Fruit fly (Drosophila melanogaster) whole organism, embryonic: ENCODE results near the gene CG7006.
A peak's percentile ranks its signal among the peaks of the same experiment; 100 is the strongest.

Source experiments
- B-H2 ChIP-seq: fragments of 200-800 bp; sonication (Bioruptor generic); optimal IDR thresholded peaks from 2 replicates; lab custom pipeline; 2018; ENCODE audit warnings: missing biosample characterization, mild to moderate bottlenecking, missing genetic modification characterization
- CG10321 ChIP-seq: fragments of 200-800 bp; sonication (Bioruptor generic); IDR thresholded peaks from 2 replicates; pipeline ENCODE4 v1.3.6; 2022; ENCODE audit warnings: missing biosample characterization, missing genetic modification characterization
- CG11398 ChIP-seq: fragments of 200-800 bp; sonication (Bioruptor generic); optimal IDR thresholded peaks from 2 replicates; lab custom pipeline; 2016; ENCODE audit warnings: missing biosample characterization, missing genetic modification characterization
- CG11560 ChIP-seq: fragments of 200-800 bp; sonication (Bioruptor generic); IDR thresholded peaks from 3 replicates; pipeline ENCODE4 v1.3.6; 2022; ENCODE audit warnings: missing biosample characterization, missing genetic modification characterization
- CG12104 ChIP-seq: fragments of 200-800 bp; sonication (Bioruptor generic); optimal IDR thresholded peaks from 3 replicates; lab custom pipeline; 2016; ENCODE audit warnings: missing biosample characterization, missing genetic modification characterization
- CG13775 ChIP-seq: fragments of 200-800 bp; sonication (Bioruptor generic); optimal IDR thresholded peaks from 3 replicates; lab custom pipeline; 2017; ENCODE audit warnings: missing biosample characterization, mild to moderate bottlenecking, missing genetic modification characterization
- CG14860 ChIP-seq: fragments of 200-800 bp; sonication (Bioruptor generic); IDR thresholded peaks from 3 replicates; pipeline ENCODE4 v1.3.6; 2022; ENCODE audit warnings: missing biosample characterization, missing genetic modification characterization; ENCODE audit not compliant: partially characterized antibody
- CG15479 ChIP-seq: fragments of 200-800 bp; sonication (Bioruptor generic); optimal IDR thresholded peaks from 3 replicates; lab custom pipeline; 2019; ENCODE audit warnings: missing biosample characterization, mild to moderate bottlenecking, missing genetic modification characterization, moderate library complexity
- CG1603 ChIP-seq: fragments of 200-800 bp; sonication (Bioruptor generic); optimal IDR thresholded peaks from 2 replicates; lab custom pipeline; 2019; ENCODE audit warnings: missing biosample characterization, mild to moderate bottlenecking, missing genetic modification characterization, moderate library complexity
- CG16815 ChIP-seq: fragments of 200-800 bp; sonication (Bioruptor generic); optimal IDR thresholded peaks from 3 replicates; lab custom pipeline; 2017; ENCODE audit warnings: missing biosample characterization, mild to moderate bottlenecking, missing genetic modification characterization
- CG31365 ChIP-seq: fragments of 200-800 bp; sonication (Bioruptor generic); optimal IDR thresholded peaks from 2 replicates; lab custom pipeline; 2018; ENCODE audit warnings: missing biosample characterization, mild to moderate bottlenecking, missing genetic modification characterization
- CG43689 ChIP-seq: fragments of 200-800 bp; sonication (Bioruptor generic); IDR thresholded peaks from 2 replicates; pipeline ENCODE4 v1.3.6; 2022; ENCODE audit warnings: missing biosample characterization, missing genetic modification characterization
- CG6791 ChIP-seq: fragments of 200-800 bp; sonication (Bioruptor generic); IDR thresholded peaks from 3 replicates; pipeline ENCODE4 v1.3.6; 2022; ENCODE audit warnings: missing biosample characterization, missing genetic modification characterization; ENCODE audit not compliant: partially characterized antibody
- CG6854 ChIP-seq: fragments of 200-800 bp; sonication (Bioruptor generic); optimal IDR thresholded peaks from 3 replicates; lab custom pipeline; 2017; ENCODE audit warnings: missing biosample characterization, mild to moderate bottlenecking, missing genetic modification characterization
- CG7271 ChIP-seq: fragments of 200-800 bp; sonication (Bioruptor generic); optimal IDR thresholded peaks from 2 replicates; lab custom pipeline; 2018; ENCODE audit warnings: missing biosample characterization, mild to moderate bottlenecking, missing genetic modification characterization, moderate library complexity
- CHES-1-like ChIP-seq: fragments of 200-800 bp; sonication (Bioruptor generic); optimal IDR thresholded peaks from 2 replicates; lab custom pipeline; 2016; ENCODE audit warnings: missing biosample characterization, missing genetic modification characterization
- Dad ChIP-seq: fragments of 200-800 bp; sonication (Bioruptor generic); optimal IDR thresholded peaks from 3 replicates; lab custom pipeline; 2016; ENCODE audit warnings: missing biosample characterization, missing genetic modification characterization
- Dfd ChIP-seq, 2 experiments: fragments of >200 bp; optimal IDR thresholded peaks; 2 replicates each; lab custom pipeline; 2017; ENCODE audit warnings: missing biosample characterization in 2 of 2, missing genetic modification characterization in 2 of 2
- Doc2 ChIP-seq: fragments of 200-800 bp; sonication (Bioruptor generic); IDR thresholded peaks from 2 replicates; pipeline ENCODE4 v1.3.6; 2022; ENCODE audit warnings: missing biosample characterization, missing genetic modification characterization
- Ets97D ChIP-seq: fragments of 200-800 bp; sonication (Bioruptor generic); optimal IDR thresholded peaks from 3 replicates; lab custom pipeline; 2016; ENCODE audit warnings: missing biosample characterization, missing genetic modification characterization
- Fer2 ChIP-seq: fragments of 200-800 bp; sonication (Bioruptor generic); optimal IDR thresholded peaks from 2 replicates; lab custom pipeline; 2018; ENCODE audit warnings: missing biosample characterization, mild to moderate bottlenecking, missing genetic modification characterization, moderate library complexity
- Gsc ChIP-seq: fragments of 200-800 bp; sonication (Bioruptor generic); IDR thresholded peaks from 2 replicates; pipeline ENCODE4 v1.3.6; 2022; ENCODE audit warnings: missing biosample characterization, missing genetic modification characterization
- Hr78 ChIP-seq, 2 experiments: fragments of 200-800 bp in 1 of 2; fragments of >200 bp in 1 of 2; sonication (Bioruptor generic) in 1 of 2; optimal IDR thresholded peaks; 2 replicates each; lab custom pipeline; 2017 to 2019; ENCODE audit warnings: missing biosample characterization in 2 of 2, missing genetic modification characterization in 2 of 2, mild to moderate bottlenecking in 1 of 2, moderate library complexity in 1 of 2
- Kr ChIP-seq: fragments of 200-800 bp; sonication (Bioruptor generic); optimal IDR thresholded peaks from 2 replicates; lab custom pipeline; 2017; ENCODE audit warnings: missing biosample characterization, mild to moderate bottlenecking, missing genetic modification characterization
- Max ChIP-seq: fragments of 200-800 bp; sonication (Bioruptor generic); optimal IDR thresholded peaks from 2 replicates; lab custom pipeline; 2016; ENCODE audit warnings: missing biosample characterization, mild to moderate bottlenecking, missing genetic modification characterization
- NFAT ChIP-seq: fragments of 200-800 bp; sonication (Bioruptor generic); IDR thresholded peaks from 2 replicates; pipeline ENCODE4 v1.3.6; 2022; ENCODE audit warnings: missing biosample characterization, missing genetic modification characterization
- Poxn ChIP-seq: fragments of 200-800 bp; sonication (Bioruptor generic); IDR thresholded peaks from 2 replicates; pipeline ENCODE4 v1.3.6; 2022; ENCODE audit warnings: missing biosample characterization, missing genetic modification characterization
- Side ChIP-seq: fragments of 200-800 bp; sonication (Bioruptor generic); optimal IDR thresholded peaks from 2 replicates; lab custom pipeline; 2016; ENCODE audit warnings: missing biosample characterization, missing genetic modification characterization
- Usf ChIP-seq: fragments of 200-800 bp; sonication (Bioruptor generic); optimal IDR thresholded peaks from 2 replicates; lab custom pipeline; 2017; ENCODE audit warnings: missing genotype, missing biosample characterization, missing genetic modification characterization
- Xbp1 ChIP-seq: fragments of 200-800 bp; sonication (Bioruptor generic); optimal IDR thresholded peaks from 3 replicates; lab custom pipeline; 2016; ENCODE audit warnings: missing biosample characterization, mild to moderate bottlenecking, missing genetic modification characterization
- amos ChIP-seq: fragments of 200-800 bp; sonication (Bioruptor generic); IDR thresholded peaks from 2 replicates; pipeline ENCODE4 v1.3.6; 2022; ENCODE audit warnings: missing biosample characterization, missing genetic modification characterization; ENCODE audit not compliant: partially characterized antibody
- bcd ChIP-seq: fragments of 200-800 bp; sonication (Bioruptor generic); optimal IDR thresholded peaks from 2 replicates; lab custom pipeline; 2017; ENCODE audit warnings: missing biosample characterization, mild to moderate bottlenecking, missing genetic modification characterization
- cwo ChIP-seq: fragments of 200-800 bp; sonication (Bioruptor generic); optimal IDR thresholded peaks from 3 replicates; lab custom pipeline; 2017; ENCODE audit warnings: missing biosample characterization, missing genetic modification characterization, mild to moderate bottlenecking, moderate library complexity, missing genetic modification reagents
- dm ChIP-seq: fragments of 200-800 bp; sonication (Bioruptor generic); optimal IDR thresholded peaks from 3 replicates; lab custom pipeline; 2016; ENCODE audit warnings: missing biosample characterization, missing genetic modification characterization
- emc ChIP-seq: fragments of 200-800 bp; sonication (Bioruptor generic); optimal IDR thresholded peaks from 2 replicates; lab custom pipeline; 2016; ENCODE audit warnings: missing biosample characterization, missing genetic modification characterization
- ems ChIP-seq: fragments of 200-800 bp; sonication (Bioruptor generic); optimal IDR thresholded peaks from 3 replicates; lab custom pipeline; 2016; ENCODE audit warnings: missing biosample characterization, missing genetic modification characterization
- eyg ChIP-seq: fragments of 200-800 bp; sonication (Bioruptor generic); optimal IDR thresholded peaks from 3 replicates; lab custom pipeline; 2016; ENCODE audit warnings: missing biosample characterization, missing genetic modification characterization
- fru ChIP-seq: fragments of >200 bp; optimal IDR thresholded peaks from 2 replicates; lab custom pipeline; 2017
- gsb ChIP-seq: fragments of 200-800 bp; sonication (Bioruptor generic); IDR thresholded peaks from 2 replicates; pipeline ENCODE4 v1.3.6; 2022; ENCODE audit warnings: missing biosample characterization, missing genetic modification characterization
- gsb-n ChIP-seq: fragments of 200-800 bp; sonication (Bioruptor generic); optimal IDR thresholded peaks from 3 replicates; lab custom pipeline; 2018; ENCODE audit warnings: missing biosample characterization, mild to moderate bottlenecking, missing genetic modification characterization
- hb ChIP-seq: fragments of 200-800 bp; sonication (Bioruptor generic); IDR thresholded peaks from 3 replicates; pipeline ENCODE4 v1.3.6; 2022; ENCODE audit warnings: missing biosample characterization, missing genetic modification characterization; ENCODE audit not compliant: partially characterized antibody
- inv ChIP-seq: fragments of 200-800 bp; sonication (Bioruptor generic); IDR thresholded peaks from 2 replicates; pipeline ENCODE4 v1.3.6; 2022; ENCODE audit warnings: missing biosample characterization, missing genetic modification characterization; ENCODE audit not compliant: partially characterized antibody
- nerfin-1 ChIP-seq: fragments of 200-800 bp; sonication (Bioruptor generic); optimal IDR thresholded peaks from 3 replicates; lab custom pipeline; 2019; ENCODE audit warnings: missing biosample characterization, mild to moderate bottlenecking, missing genetic modification characterization, moderate library complexity
- nom ChIP-seq: fragments of 200-800 bp; sonication (Bioruptor generic); optimal IDR thresholded peaks from 2 replicates; lab custom pipeline; 2017; ENCODE audit warnings: missing biosample characterization, missing genetic modification characterization, mild to moderate bottlenecking, moderate library complexity, missing genetic modification reagents
- pita ChIP-seq: fragments of 200-800 bp; sonication (Bioruptor generic); optimal IDR thresholded peaks from 2 replicates; lab custom pipeline; 2017; ENCODE audit warnings: missing biosample characterization, mild to moderate bottlenecking, missing genetic modification characterization
- pnt ChIP-seq: fragments of 200-800 bp; sonication (Bioruptor generic); optimal IDR thresholded peaks from 3 replicates; lab custom pipeline; 2016; ENCODE audit warnings: missing biosample characterization, missing genetic modification characterization
- row ChIP-seq: fragments of 200-800 bp; sonication (Bioruptor generic); IDR thresholded peaks from 3 replicates; pipeline ENCODE4 v1.3.6; 2022; ENCODE audit warnings: missing biosample characterization, missing genetic modification characterization
- wdn ChIP-seq: fragments of 200-800 bp; sonication (Bioruptor generic); IDR thresholded peaks from 2 replicates; pipeline ENCODE4 v1.3.6; 2022; ENCODE audit warnings: missing biosample characterization, missing genetic modification characterization

CG7006 gene

DNA sequence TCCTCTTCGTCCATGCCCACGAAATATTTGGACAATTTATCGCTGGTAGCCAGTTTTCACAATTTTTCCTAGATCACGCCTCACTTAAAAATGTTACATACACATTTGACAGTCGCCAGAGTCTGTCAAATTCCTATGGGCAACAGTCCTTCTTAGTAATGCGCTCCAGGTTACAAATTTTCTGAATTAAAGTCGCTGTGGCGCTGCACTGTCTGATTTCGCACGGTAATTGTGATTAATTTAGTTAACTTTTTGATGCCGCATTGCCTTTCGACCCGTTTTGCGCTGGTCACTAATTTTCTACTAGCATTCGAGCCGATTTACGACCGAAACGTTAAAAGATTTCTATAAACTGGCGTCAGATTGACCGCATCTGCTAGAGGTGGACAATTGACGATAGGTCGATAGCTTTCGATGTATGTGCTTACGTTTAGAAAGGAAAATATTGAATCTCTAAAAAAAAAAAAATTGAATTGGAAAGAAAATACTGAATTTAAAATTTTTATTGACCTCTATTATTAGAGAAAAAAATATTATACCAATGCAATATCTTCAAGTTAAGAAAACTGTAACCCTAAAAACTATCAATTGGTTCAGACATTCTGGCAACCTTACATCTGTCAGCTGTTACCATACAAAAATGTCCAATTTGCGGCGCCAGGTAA, 36.7 kb upstream of the CG7006 start, which contains the start of the genes lili and CG34150 (continued):
- TF ChIP-seq CG6854 (GFP tag; lab: Kevin White, UChicago) (no peak), CG16815 (GFP tag; lab: Kevin White, UChicago) (peak; percentile 7), gsb-n (tag; lab: Kevin White, UChicago) (peak; percentile 43), CG11398 (no peak), Usf (GFP tag; lab: Kevin White, UChicago) (no peak), Xbp1 (peak; percentile 84), CG11560 (tag; lab: Robert Waterston, UW) (peak; percentile 60; the same call in 1 of the 3 replicates), Gsc (GFP tag; lab: Robert Waterston, UW) (no peak), hb (peak; percentile 67; the same call in 1 of the 3 replicates), CG31365 (no peak), B-H2 (GFP tag; lab: Kevin White, UChicago) (peak; percentile 86), CG6791 (GFP tag; lab: Robert Waterston, UW) (peak; percentile 76), Dfd (GFP tag; optimal IDR thresholded peaks at IDR 0.05; lab: Kevin White, UChicago) (no peak), CG15479 (no peak), Doc2 (GFP tag; lab: Robert Waterston, UW) (no peak), Kr (GFP tag; lab: Kevin White, UChicago) (no peak), Dad (peak; percentile 73), nerfin-1 (tag; lab: Kevin White, UChicago) (peak; percentile 97), ems (peak; percentile 70), wdn (GFP tag; lab: Robert Waterston, UW) (no peak), row (GFP tag; lab: Robert Waterston, UW) (peak; percentile 90), CG10321 (GFP tag; lab: Robert Waterston, UW) (no peak), bcd (peak; percentile 53)

DNA sequence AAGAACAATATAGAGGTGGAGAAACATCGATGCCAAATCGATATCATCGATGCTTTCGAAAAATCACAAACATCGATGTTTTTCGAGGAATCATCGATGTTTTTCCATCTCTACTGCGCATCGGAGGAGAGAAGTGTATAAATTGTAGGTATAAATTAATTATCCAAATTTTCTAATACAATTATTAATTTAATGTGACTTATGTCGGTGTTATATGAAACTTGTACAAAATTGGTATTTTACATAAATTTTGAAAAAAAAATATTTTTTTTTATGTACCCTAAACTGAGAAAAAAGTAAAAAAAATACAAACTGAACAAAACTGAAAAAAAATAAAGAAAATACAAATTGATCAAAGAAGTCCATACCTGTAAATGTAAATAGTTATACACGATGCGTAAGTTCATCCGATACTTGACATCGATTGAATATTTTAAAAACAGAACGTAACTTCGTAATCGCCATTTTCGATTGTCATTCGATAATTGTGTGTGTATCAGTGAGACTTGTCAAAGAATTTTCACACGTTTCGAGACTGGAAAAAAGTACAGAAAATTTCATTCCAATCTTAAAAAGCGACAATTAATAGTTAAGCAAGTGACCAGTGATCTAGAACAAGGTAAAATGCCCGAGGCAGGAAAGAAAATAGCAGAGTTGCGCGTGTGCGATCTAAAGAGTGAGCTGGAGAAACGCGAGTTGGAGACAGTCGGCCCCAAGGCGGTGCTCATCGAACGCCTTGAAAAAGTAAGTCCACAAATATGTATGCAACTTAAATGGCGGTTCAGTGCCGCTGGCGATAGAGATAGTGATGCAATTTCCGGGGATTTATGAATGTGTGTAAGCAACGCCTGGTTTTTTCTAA, 33.2 kb upstream of the CG7006 start, which contains the start of the genes CG5808 and Saf-B:
TSS of gene CG5808 (minus strand) at position 15 of the 862 bp plus-strand sequence.
TSS of gene Saf-B (plus strand) at position 472 of the 862 bp plus-strand sequence.
- TF ChIP-seq Ets97D (GFP tag; lab: Kevin White, UChicago) (peak; percentile 26), cwo (GFP tag; lab: Kevin White, UChicago) (no peak), fru (lab: Kevin White, UChicago) (no peak), ems (no peak), nom (no peak), inv (GFP tag; lab: Robert Waterston, UW) (peak; percentile 75), CG13775 (GFP tag; lab: Kevin White, UChicago) (peak; percentile 61), CG14860 (GFP tag; lab: Robert Waterston, UW) (peak; percentile 92), CG1603 (tag; lab: Kevin White, UChicago) (no peak), emc (GFP tag; lab: Kevin White, UChicago) (no peak), Max (peak; percentile 61), Fer2 (tag; lab: Kevin White, UChicago) (no peak), dm (GFP tag; lab: Kevin White, UChicago) (no peak), Hr78 (GFP tag; optimal IDR thresholded peaks at IDR 0.05; lab: Kevin White, UChicago) (no peak), pnt (GFP tag; lab: Kevin White, UChicago) (no peak), CG43689 (GFP tag; lab: Robert Waterston, UW) (no peak), pita (GFP tag; lab: Kevin White, UChicago) (no peak), gsb (GFP tag; lab: Robert Waterston, UW) (no peak), eyg (GFP tag; lab: Kevin White, UChicago) (no peak), Side (GFP tag; lab: Kevin White, UChicago) (no peak), CG12104 (peak; percentile 74), CHES-1-like (no peak), NFAT (GFP tag; lab: Robert Waterston, UW) (no peak), CG7271 (tag; lab: Kevin White, UChicago) (peak; percentile 7), Poxn (GFP tag; lab: Robert Waterston, UW) (no peak), amos (GFP tag; lab: Robert Waterston, UW) (peak; percentile 76)
